Fruit fly (Drosophila melanogaster) whole organism, embryonic: Measurements from ENCODE around the gene CG17764.
A peak's percentile ranks its signal among the peaks of the same experiment; 100 is the strongest.

Experiments
- Adf1 ChIP-seq: fragments of 200-800 bp; sonication (Bioruptor generic); IDR thresholded peaks from 2 replicates; pipeline ENCODE4 v1.3.6; 2022; ENCODE audit warnings: missing biosample characterization, missing genetic modification characterization
- Blimp-1 ChIP-seq: fragments of 200-800 bp; sonication (Bioruptor generic); optimal IDR thresholded peaks from 3 replicates; lab custom pipeline; 2018; ENCODE audit warnings: missing biosample characterization, missing genetic modification characterization, mild to moderate bottlenecking, moderate library complexity, missing genetic modification reagents
- CG1024 ChIP-seq: fragments of 200-800 bp; sonication (Bioruptor generic); IDR thresholded peaks from 2 replicates; pipeline ENCODE4 v1.3.6; 2022; ENCODE audit warnings: missing biosample characterization, missing genetic modification characterization
- CG10654 ChIP-seq: fragments of 200-800 bp; sonication (Bioruptor generic); optimal IDR thresholded peaks from 2 replicates; lab custom pipeline; 2016; ENCODE audit warnings: missing biosample characterization, missing genetic modification characterization
- CG11504 ChIP-seq: fragments of 200-800 bp; sonication (Bioruptor generic); optimal IDR thresholded peaks from 3 replicates; lab custom pipeline; 2019; ENCODE audit warnings: missing biosample characterization, mild to moderate bottlenecking, missing genetic modification characterization, moderate library complexity
- CG12071 ChIP-seq: fragments of 200-800 bp; sonication (Bioruptor generic); optimal IDR thresholded peaks from 3 replicates; lab custom pipeline; 2018; ENCODE audit warnings: missing biosample characterization, mild to moderate bottlenecking, missing genetic modification characterization
- CG12104 ChIP-seq: fragments of 200-800 bp; sonication (Bioruptor generic); optimal IDR thresholded peaks from 3 replicates; lab custom pipeline; 2016; ENCODE audit warnings: missing biosample characterization, missing genetic modification characterization
- CG1233 ChIP-seq: fragments of 200-800 bp; sonication (Bioruptor generic); optimal IDR thresholded peaks from 4 replicates; lab custom pipeline; 2018; ENCODE audit warnings: missing biosample characterization, mild to moderate bottlenecking, missing genetic modification characterization
- CG13894 ChIP-seq: fragments of 200-800 bp; sonication (Bioruptor generic); optimal IDR thresholded peaks from 3 replicates; lab custom pipeline; 2018; ENCODE audit warnings: missing biosample characterization, mild to moderate bottlenecking, missing genetic modification characterization, moderate library complexity
- CG14441 ChIP-seq: fragments of 200-800 bp; sonication (Bioruptor generic); IDR thresholded peaks from 2 replicates; pipeline ENCODE4 v1.3.6; 2022; ENCODE audit warnings: missing biosample characterization, missing genetic modification characterization
- CG1602 ChIP-seq: fragments of 200-800 bp; sonication (Bioruptor generic); optimal IDR thresholded peaks from 3 replicates; lab custom pipeline; 2016; ENCODE audit warnings: missing biosample characterization, missing genetic modification characterization
- CG16813 ChIP-seq: fragments of 200-800 bp; sonication (Bioruptor generic); IDR thresholded peaks from 3 replicates; pipeline ENCODE4 v1.3.6; 2022; ENCODE audit warnings: missing biosample characterization, missing genetic modification characterization; ENCODE audit not compliant: partially characterized antibody
- CG17328 ChIP-seq: fragments of 200-800 bp; sonication (Bioruptor generic); IDR thresholded peaks from 2 replicates; pipeline ENCODE4 v1.3.6; 2022; ENCODE audit warnings: missing biosample characterization, missing genetic modification characterization
- CG17912 ChIP-seq: fragments of 200-800 bp; sonication (Bioruptor generic); optimal IDR thresholded peaks from 2 replicates; lab custom pipeline; 2018; ENCODE audit warnings: missing biosample characterization, mild to moderate bottlenecking, missing genetic modification characterization
- CG18599 ChIP-seq: fragments of 200-800 bp; sonication (Bioruptor generic); optimal IDR thresholded peaks from 3 replicates; lab custom pipeline; 2017; ENCODE audit warnings: missing biosample characterization, missing genetic modification characterization, mild to moderate bottlenecking, moderate library complexity, missing genetic modification reagents
- CG2889 ChIP-seq: fragments of 200-800 bp; sonication (Bioruptor generic); IDR thresholded peaks from 3 replicates; pipeline ENCODE4 v1.3.6; 2022; ENCODE audit warnings: missing biosample characterization, missing genetic modification characterization
- CG34422 ChIP-seq: fragments of 200-800 bp; sonication (Bioruptor generic); IDR thresholded peaks from 3 replicates; pipeline ENCODE4 v1.3.6; 2022; ENCODE audit warnings: missing biosample characterization, missing genetic modification characterization
- CG3726 ChIP-seq: fragments of 200-800 bp; sonication (Bioruptor generic); IDR thresholded peaks from 3 replicates; pipeline ENCODE4, ENCODE4 v1.3.6; 2022; ENCODE audit warnings: missing biosample characterization, missing genetic modification characterization
- CG5180 ChIP-seq: fragments of 200-800 bp; sonication (Bioruptor generic); optimal IDR thresholded peaks from 3 replicates; lab custom pipeline; 2017; ENCODE audit warnings: missing biosample characterization, missing genetic modification characterization, mild to moderate bottlenecking, moderate library complexity, missing genetic modification reagents
- CG6272 ChIP-seq: fragments of 200-800 bp; sonication (Bioruptor generic); IDR thresholded peaks from 2 replicates; pipeline ENCODE4 v1.3.6; 2022; ENCODE audit warnings: missing biosample characterization, missing genetic modification characterization
- CG6765 ChIP-seq: fragments of 200-800 bp; sonication (Bioruptor generic); optimal IDR thresholded peaks from 3 replicates; lab custom pipeline; 2017; ENCODE audit warnings: missing biosample characterization, mild to moderate bottlenecking, missing genetic modification characterization
- CG7372 ChIP-seq: fragments of 200-800 bp; sonication (Bioruptor generic); IDR thresholded peaks from 2 replicates; pipeline ENCODE4 v1.3.6; 2022; ENCODE audit warnings: missing biosample characterization, missing genetic modification characterization
- CG8290 ChIP-seq, 3 experiments: fragments of 200-800 bp; sonication (Bioruptor generic); optimal IDR thresholded peaks; 2 replicates each; lab custom pipeline; 2016 to 2019; ENCODE audit warnings: missing biosample characterization in 3 of 3, missing genetic modification characterization in 3 of 3, mild to moderate bottlenecking in 2 of 3, moderate library complexity in 1 of 3
- CG8478 ChIP-seq: fragments of >200 bp; optimal IDR thresholded peaks from 2 replicates; lab custom pipeline; 2018
- Deaf1 ChIP-seq: fragments of 200-800 bp; optimal IDR thresholded peaks from 3 replicates; lab custom pipeline; 2019; ENCODE audit warnings: missing biosample characterization, mild to moderate bottlenecking, missing genetic modification characterization, moderate library complexity
- Fer2 ChIP-seq: fragments of 200-800 bp; sonication (Bioruptor generic); optimal IDR thresholded peaks from 2 replicates; lab custom pipeline; 2018; ENCODE audit warnings: missing biosample characterization, mild to moderate bottlenecking, missing genetic modification characterization, moderate library complexity
- MBD-R2 ChIP-seq: fragments of 200-800 bp; sonication (Bioruptor generic); IDR thresholded peaks from 2 replicates; pipeline ENCODE4 v1.3.6; 2022; ENCODE audit warnings: missing biosample characterization, missing genetic modification characterization
- Nf-YB ChIP-seq: fragments of 200-800 bp; sonication (Bioruptor generic); optimal IDR thresholded peaks from 3 replicates; lab custom pipeline; 2019; ENCODE audit warnings: missing biosample characterization, mild to moderate bottlenecking, missing genetic modification characterization, moderate library complexity
- Oaz ChIP-seq: fragments of 200-800 bp; sonication (Bioruptor generic); IDR thresholded peaks from 2 replicates; pipeline ENCODE4 v1.3.6; 2022; ENCODE audit warnings: missing biosample characterization, missing genetic modification characterization
- Sin3A ChIP-seq: fragments of >200 bp; optimal IDR thresholded peaks from 2 replicates; lab custom pipeline; 2018
- Trl ChIP-seq, 3 experiments: fragments of >200 bp in 2 of 3; fragments of 200-800 bp in 1 of 3; sonication (Bioruptor generic) in 1 of 3; optimal IDR thresholded peaks; 2 replicates in 1 of 3; 3 replicates in 2 of 3; lab custom pipeline; 2016 to 2017; ENCODE audit warnings: missing biosample characterization in 1 of 3, missing genetic modification characterization in 1 of 3
- Vsx1 ChIP-seq: fragments of 200-800 bp; sonication (Bioruptor generic); optimal IDR thresholded peaks from 2 replicates; lab custom pipeline; 2017; ENCODE audit warnings: missing biosample characterization, mild to moderate bottlenecking, missing genetic modification characterization, missing genetic modification reagents
- ase ChIP-seq: fragments of 200-800 bp; sonication (Bioruptor generic); IDR thresholded peaks from 3 replicates; pipeline ENCODE4 v1.3.6; 2022; ENCODE audit warnings: missing biosample characterization, missing genetic modification characterization
- bowl ChIP-seq: fragments of 200-800 bp; sonication (Bioruptor generic); IDR thresholded peaks from 2 replicates; pipeline ENCODE4 v1.3.6; 2022; ENCODE audit warnings: missing biosample characterization, missing genetic modification characterization
- br ChIP-seq: fragments of >200 bp; optimal IDR thresholded peaks from 2 replicates; lab custom pipeline; 2017
- btn ChIP-seq: fragments of 200-800 bp; sonication (Bioruptor generic); optimal IDR thresholded peaks from 2 replicates; lab custom pipeline; 2016; ENCODE audit warnings: missing biosample characterization, missing genetic modification characterization
- dmrt11E ChIP-seq: fragments of 200-800 bp; sonication (Bioruptor generic); optimal IDR thresholded peaks from 3 replicates; lab custom pipeline; 2018; ENCODE audit warnings: missing biosample characterization, mild to moderate bottlenecking, missing genetic modification characterization, moderate library complexity
- dmrt99B ChIP-seq: fragments of 200-800 bp; sonication (Bioruptor generic); optimal IDR thresholded peaks from 2 replicates; lab custom pipeline; 2018; ENCODE audit warnings: missing biosample characterization, mild to moderate bottlenecking, missing genetic modification characterization, moderate library complexity
- dysf ChIP-seq: fragments of 200-800 bp; sonication (Bioruptor generic); IDR thresholded peaks from 3 replicates; pipeline ENCODE4 v1.3.6; 2022; ENCODE audit warnings: missing biosample characterization, missing genetic modification characterization
- ems ChIP-seq: fragments of 200-800 bp; sonication (Bioruptor generic); optimal IDR thresholded peaks from 3 replicates; lab custom pipeline; 2016; ENCODE audit warnings: missing biosample characterization, missing genetic modification characterization
- eve ChIP-seq, 2 experiments: fragments of >200 bp; optimal IDR thresholded peaks; 2 replicates each; lab custom pipeline; 2017; ENCODE audit warnings: missing biosample characterization in 2 of 2, missing genetic modification characterization in 2 of 2
- fd3F ChIP-seq: fragments of 200-800 bp; sonication (Bioruptor generic); optimal IDR thresholded peaks from 2 replicates; lab custom pipeline; 2018; ENCODE audit warnings: missing biosample characterization, mild to moderate bottlenecking, missing genetic modification characterization, moderate library complexity
- gcm2 ChIP-seq: fragments of 200-800 bp; sonication (Bioruptor generic); optimal IDR thresholded peaks from 2 replicates; lab custom pipeline; 2016; ENCODE audit warnings: missing biosample characterization, missing genetic modification characterization
- kah ChIP-seq: fragments of 200-800 bp; sonication (Bioruptor generic); optimal IDR thresholded peaks from 2 replicates; lab custom pipeline; 2018; ENCODE audit warnings: missing biosample characterization, mild to moderate bottlenecking, missing genetic modification characterization
- lilli ChIP-seq: fragments of 200-800 bp; sonication (Bioruptor generic); optimal IDR thresholded peaks from 3 replicates; lab custom pipeline; 2016; ENCODE audit warnings: missing biosample characterization, missing genetic modification characterization
- row ChIP-seq: fragments of 200-800 bp; sonication (Bioruptor generic); IDR thresholded peaks from 3 replicates; pipeline ENCODE4 v1.3.6; 2022; ENCODE audit warnings: missing biosample characterization, missing genetic modification characterization
- schlank ChIP-seq: fragments of 200-800 bp; sonication (Bioruptor generic); optimal IDR thresholded peaks from 2 replicates; lab custom pipeline; 2018; ENCODE audit warnings: missing biosample characterization, mild to moderate bottlenecking, missing genetic modification characterization
- sens ChIP-seq: fragments of 200-800 bp; sonication (Bioruptor generic); peaks from one replicate; lab custom pipeline; 2016; ENCODE audit warnings: missing biosample characterization, missing genetic modification characterization
- shn ChIP-seq: fragments of 200-800 bp; sonication (Bioruptor generic); optimal IDR thresholded peaks from 3 replicates; lab custom pipeline; 2016; ENCODE audit warnings: missing biosample characterization, missing genetic modification characterization
- slp2 ChIP-seq: fragments of 200-800 bp; sonication (Bioruptor generic); optimal IDR thresholded peaks from 2 replicates; lab custom pipeline; 2016; ENCODE audit warnings: missing biosample characterization, missing genetic modification characterization
- twi ChIP-seq: fragments of 200-800 bp; optimal IDR thresholded peaks from 2 replicates; lab custom pipeline; 2019; ENCODE audit warnings: missing biosample characterization, mild to moderate bottlenecking, missing genetic modification characterization, moderate library complexity
- vvl ChIP-seq: fragments of 200-800 bp; sonication (Bioruptor generic); IDR thresholded peaks from 2 replicates; pipeline ENCODE4 v1.3.6; 2022; ENCODE audit warnings: missing biosample characterization, missing genetic modification characterization
- z ChIP-seq: fragments of 200-800 bp; sonication (Bioruptor generic); IDR thresholded peaks from 3 replicates; pipeline ENCODE4 v1.3.6; 2022; ENCODE audit warnings: missing biosample characterization, missing genetic modification characterization

CG17764 gene

dm6 chrX:5338435-5338834 is 31.2 kb upstream of the CG17764 start (continued):
- TF ChIP-seq schlank (no peak), twi (tag; lab: Kevin White, UChicago) (no peak), CG3726 (no peak), lilli (GFP tag; lab: Kevin White, UChicago) (no peak), Vsx1 (GFP tag; lab: Kevin White, UChicago) (no peak), CG1602 (GFP tag; lab: Kevin White, UChicago) (no peak), dysf (GFP tag; lab: Robert Waterston, UW) (0 out of 3 replicates have a peak, but pooled peaks have one; percentile 6), btn (no peak), MBD-R2 (GFP tag; lab: Robert Waterston, UW) (no peak), dmrt11E (no peak), gcm2 (GFP tag; lab: Kevin White, UChicago) (no peak), CG12104 (GFP tag; lab: Kevin White, UChicago) (no peak), row (GFP tag; lab: Robert Waterston, UW) (peak; percentile 28; the same call in 1 of the 3 replicates), CG8478 (lab: Kevin White, UChicago) (no peak), sens (GFP tag; lab: Kevin White, UChicago) (peak; percentile 57), CG7372 (peak; percentile 34; the same call in 1 of the 2 replicates), CG12071 (GFP tag; lab: Kevin White, UChicago) (no peak), CG6765 (GFP tag; lab: Kevin White, UChicago) (no peak), fd3F (GFP tag; lab: Kevin White, UChicago) (no peak), CG11504 (peak; percentile 13), Deaf1 (tag; lab: Kevin White, UChicago) (peak; percentile 7), shn (GFP tag; lab: Kevin White, UChicago) (no peak), CG5180 (GFP tag; lab: Kevin White, UChicago) (no peak), Sin3A (lab: Kevin White, UChicago) (no peak), slp2 (GFP tag; lab: Kevin White, UChicago) (no peak), dmrt99B (peak; percentile 4), Fer2 (tag; lab: Kevin White, UChicago) (no peak), CG18599 (no peak), bowl (GFP tag; lab: Robert Waterston, UW) (no peak), CG17912 (GFP tag; lab: Kevin White, UChicago) (no peak), br (no peak), Adf1 (GFP tag; lab: Robert Waterston, UW) (no peak), kah (no peak), ase (no peak), CG17328 (no peak), z (GFP tag; lab: Robert Waterston, UW) (no peak), ems (GFP tag; lab: Kevin White, UChicago) (no peak), CG14441 (GFP tag; lab: Robert Waterston, UW) (no peak), vvl (no peak), CG2889 (GFP tag; lab: Robert Waterston, UW) (no peak), CG1233 (GFP tag; lab: Kevin White, UChicago) (no peak), CG13894 (tag; lab: Kevin White, UChicago) (peak; percentile 7), eve (GFP tag; optimal IDR thresholded peaks at IDR 0.05; lab: Kevin White, UChicago) (no peak), Oaz (GFP tag; lab: Robert Waterston, UW) (no peak), Nf-YB (GFP tag; lab: Kevin White, UChicago) (no peak), CG10654 (no peak), CG34422 (GFP tag; lab: Robert Waterston, UW) (no peak), CG1024 (no peak), CG8290 (GFP tag; optimal IDR thresholded peaks at IDR 0.05; lab: Kevin White, UChicago) (no peak), CG8290 (tag; optimal IDR thresholded peaks at IDR 0.05; lab: Kevin White, UChicago) (no peak), CG6272 (GFP tag; lab: Robert Waterston, UW) (no peak), Trl (optimal IDR thresholded peaks at IDR 0.05; lab: Kevin White, UChicago) (no peak), Trl (GFP tag; optimal IDR thresholded peaks at IDR 0.05; lab: Kevin White, UChicago) (no peak), Blimp-1 (no peak), CG16813 (no peak)
